Worm (Caenorhabditis elegans) whole organism, L1 larva: Measurements from ENCODE around the gene K08B12.3.

Experiments
- ceh-8 ChIP-seq: fragments of 200-800 bp; sonication (Bioruptor generic); optimal IDR thresholded peaks from 2 replicates; lab custom pipeline; 2018; ENCODE audit warnings: mild to moderate bottlenecking, missing genetic modification characterization, moderate library complexity, missing compliant biosample characterization
- dpl-1 ChIP-seq, 3 experiments: fragments of 150-350 bp in 2 of 3; sonication (generic microtip) in 1 of 3; optimal IDR thresholded peaks; 2 replicates each; lab custom pipeline; 2014 to 2017; ENCODE audit warnings: missing biosample characterization in 3 of 3, missing genetic modification characterization in 3 of 3, missing genetic modification reagents in 3 of 3
- fos-1 ChIP-seq: fragments of 150-350 bp; optimal IDR thresholded peaks from 2 replicates; lab custom pipeline; 2014; ENCODE audit warnings: missing biosample characterization, missing genetic modification characterization
- mep-1 ChIP-seq: fragments of 150-350 bp; optimal IDR thresholded peaks from 2 replicates; lab custom pipeline; 2014; ENCODE audit warnings: missing biosample characterization, missing genetic modification characterization
- nhr-76 ChIP-seq: sonication (generic microtip); optimal IDR thresholded peaks from 2 replicates; lab custom pipeline; 2017; ENCODE audit warnings: missing biosample characterization, missing genetic modification characterization
- rnt-1 ChIP-seq: sonication (generic microtip); optimal IDR thresholded peaks from 2 replicates; lab custom pipeline; 2016; ENCODE audit warnings: mild to moderate bottlenecking, missing genetic modification characterization, moderate library complexity, missing compliant biosample characterization
- swsn-7 ChIP-seq: sonication (generic microtip); optimal IDR thresholded peaks from 2 replicates; lab custom pipeline; 2016; ENCODE audit warnings: missing genetic modification characterization, missing compliant biosample characterization
- unc-130 ChIP-seq: fragments of 150-350 bp; optimal IDR thresholded peaks from 2 replicates; lab custom pipeline; 2017; ENCODE audit warnings: missing biosample characterization, missing genetic modification characterization, inconsistent platforms
- unc-62 ChIP-seq: fragments of 150-350 bp; optimal IDR thresholded peaks from 2 replicates; lab custom pipeline; 2014; ENCODE audit warnings: missing biosample characterization, missing genetic modification reagents, missing genetic modification characterization
- xbp-1 ChIP-seq: sonication (generic microtip); optimal IDR thresholded peaks from 2 replicates; lab custom pipeline; 2016; ENCODE audit warnings: missing genetic modification characterization, missing compliant biosample characterization
- ztf-4 ChIP-seq: fragments of 150-350 bp; optimal IDR thresholded peaks from 2 replicates; lab custom pipeline; 2014; ENCODE audit warnings: missing biosample characterization, missing genetic modification characterization

DNA sequence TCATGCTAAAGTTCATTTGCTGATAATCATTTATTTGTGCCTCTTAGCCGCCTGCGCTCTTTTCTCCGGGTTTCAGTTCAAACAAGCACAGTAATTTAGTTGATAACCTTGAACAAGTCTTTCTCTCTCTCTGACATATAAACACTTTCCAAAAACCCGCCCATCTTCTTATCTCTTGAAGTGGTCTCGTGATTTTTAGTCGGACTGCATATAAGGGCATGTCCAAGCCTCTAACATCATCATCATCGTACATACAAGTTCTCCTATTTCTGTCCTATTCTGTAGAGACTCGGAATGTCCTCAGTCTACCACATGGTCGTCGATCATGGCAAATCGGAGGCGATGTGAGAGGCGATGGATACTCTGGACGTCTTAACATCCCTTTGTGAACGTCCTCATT is 41.2 kb downstream of the K08B12.3 start, which contains the start of gene F31F7.1:
- TF ChIP-seq unc-62 (no peak), mep-1 (tag; lab: Kevin White, UChicago) (peak; percentile 22), rnt-1 (no peak), nhr-76 (tag; lab: Kevin White, UChicago) (no peak), dpl-1 (GFP tag; optimal IDR thresholded peaks at IDR 0.05; lab: Kevin White, UChicago) (peak in 1 of 3 experiments; percentile 23), fos-1 (no peak), ceh-8 (GFP tag; lab: Kevin White, UChicago) (no peak), xbp-1 (tag; lab: Kevin White, UChicago) (no peak), unc-130 (tag; lab: Kevin White, UChicago) (peak; percentile 68), swsn-7 (no peak), ztf-4 (no peak)
